Fruit fly (Drosophila melanogaster) whole organism, pupa: Measurements from ENCODE around the gene THADA.

ENCODE experiments used
- CG10348 ChIP-seq: fragments of 200-800 bp; sonication (Bioruptor generic); IDR thresholded peaks from 2 replicates; pipeline ENCODE4 v1.3.6; 2022; ENCODE audit warnings: missing biosample characterization, missing genetic modification characterization
- CG13204 ChIP-seq: fragments of 200-800 bp; sonication (Bioruptor generic); optimal IDR thresholded peaks from 2 replicates; lab custom pipeline; 2018; ENCODE audit warnings: missing biosample characterization, mild to moderate bottlenecking, missing genetic modification characterization, moderate library complexity
- CG15710 ChIP-seq: fragments of 200-800 bp; sonication (Bioruptor generic); optimal IDR thresholded peaks from 2 replicates; lab custom pipeline; 2018; ENCODE audit warnings: missing biosample characterization, mild to moderate bottlenecking, missing genetic modification characterization, moderate library complexity
- CG17806 ChIP-seq: fragments of 200-800 bp; sonication (Bioruptor generic); optimal IDR thresholded peaks from 2 replicates; lab custom pipeline; 2018; ENCODE audit warnings: missing biosample characterization, mild to moderate bottlenecking, missing genetic modification characterization, moderate library complexity
- CG32121 ChIP-seq: fragments of 200-800 bp; sonication (Bioruptor generic); IDR thresholded peaks from 2 replicates; pipeline ENCODE4 v1.3.6; 2022; ENCODE audit warnings: missing biosample characterization, missing genetic modification characterization
- CG34367 ChIP-seq: fragments of 200-800 bp; sonication (Bioruptor generic); optimal IDR thresholded peaks from 2 replicates; lab custom pipeline; 2018; ENCODE audit warnings: missing biosample characterization, mild to moderate bottlenecking, missing genetic modification characterization
- CG9948 ChIP-seq: fragments of 200-800 bp; sonication (Bioruptor generic); optimal IDR thresholded peaks from 2 replicates; lab custom pipeline; 2018; ENCODE audit warnings: missing biosample characterization, mild to moderate bottlenecking, missing genetic modification characterization, moderate library complexity
- D1 ChIP-seq: fragments of 200-800 bp; sonication (Bioruptor generic); optimal IDR thresholded peaks from 2 replicates; lab custom pipeline; 2018; ENCODE audit warnings: missing biosample characterization, mild to moderate bottlenecking, missing genetic modification characterization, moderate library complexity
- EcR ChIP-seq: fragments of 200-800 bp; sonication (Bioruptor generic); optimal IDR thresholded peaks from 3 replicates; lab custom pipeline; 2019; ENCODE audit warnings: missing biosample characterization, missing genetic modification characterization, mild to moderate bottlenecking, moderate library complexity, missing genetic modification reagents
- Ets98B ChIP-seq: fragments of 200-800 bp; sonication (Bioruptor generic); IDR thresholded peaks from 2 replicates; pipeline ENCODE4 v1.3.6; 2022; ENCODE audit warnings: missing biosample characterization, missing genetic modification characterization
- Pif1B ChIP-seq: fragments of 200-800 bp; sonication (Bioruptor generic); optimal IDR thresholded peaks from 3 replicates; lab custom pipeline; 2016; ENCODE audit warnings: missing biosample characterization, missing genetic modification characterization
- Snoo ChIP-seq: fragments of 200-800 bp; sonication (Bioruptor generic); optimal IDR thresholded peaks from 3 replicates; lab custom pipeline; 2017; ENCODE audit warnings: missing biosample characterization, mild to moderate bottlenecking, missing genetic modification characterization, inconsistent platforms
- fd96Ca ChIP-seq: fragments of 200-800 bp; sonication (Bioruptor generic); IDR thresholded peaks from 3 replicates; pipeline ENCODE4 v1.3.6; 2022; ENCODE audit warnings: missing biosample characterization, missing genetic modification characterization
- rn ChIP-seq: fragments of 200-800 bp; sonication (Bioruptor generic); IDR thresholded peaks from 2 replicates; pipeline ENCODE4 v1.3.6; 2022; ENCODE audit warnings: missing biosample characterization, missing genetic modification characterization

DNA sequence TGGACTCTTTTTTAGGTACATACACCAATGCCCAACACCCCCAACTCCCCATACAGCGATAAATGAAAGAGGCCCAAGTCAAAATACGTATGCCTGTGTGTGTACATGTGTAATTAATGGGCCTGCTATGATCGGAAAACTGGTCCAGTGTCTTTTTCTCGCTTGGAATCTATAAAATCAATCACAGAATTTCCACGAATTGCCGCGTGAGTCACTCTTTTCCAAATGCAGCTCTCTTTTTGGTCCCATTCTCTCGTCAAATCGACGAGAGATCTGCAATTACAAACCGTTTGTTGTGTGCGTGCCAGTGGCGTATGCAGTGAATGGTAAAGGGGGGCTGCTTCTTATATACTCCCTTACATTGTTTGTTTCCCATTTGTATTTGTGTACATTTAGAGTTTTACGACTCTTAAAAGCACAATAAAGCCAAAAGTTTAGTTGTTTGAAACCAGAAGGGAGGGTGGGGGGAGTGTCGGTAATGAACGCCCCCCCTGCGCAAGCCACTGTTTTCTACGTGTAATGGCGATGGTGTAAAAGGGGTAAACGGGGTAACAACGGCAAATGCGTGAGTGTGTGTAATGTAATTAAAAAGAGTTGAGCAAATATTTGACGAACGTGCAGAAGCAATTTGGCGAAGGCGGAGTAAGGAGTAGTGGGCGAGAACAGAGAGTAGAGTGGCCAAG, 18.5 kb downstream of the THADA start:
- TF ChIP-seq Ets98B (GFP tag; lab: Robert Waterston, UW) (peak; percentile 96), Pif1B (GFP tag; lab: Kevin White, UChicago) (peak; percentile 91), CG9948 (tag; lab: Kevin White, UChicago) (peak; percentile 92), EcR (GFP tag; lab: Kevin White, UChicago) (no peak), D1 (peak; percentile 31), Snoo (tag; lab: Kevin White, UChicago) (peak; percentile 90), CG17806 (tag; lab: Kevin White, UChicago) (peak; percentile 91), CG32121 (peak; percentile 98), rn (peak; percentile 94), CG34367 (peak; percentile 88), CG15710 (peak; percentile 95), CG10348 (GFP tag; lab: Robert Waterston, UW) (peak; percentile 95), fd96Ca (GFP tag; lab: Robert Waterston, UW) (peak; percentile 98), CG13204 (GFP tag; lab: Kevin White, UChicago) (peak; percentile 89)
